Worm (Caenorhabditis elegans) whole organism, young adult: ENCODE measurements around the gene riok-3.

Experiments used
- C06A6.2 ChIP-seq: fragments of 200-800 bp; sonication (Bioruptor generic); conservative IDR thresholded peaks from 2 replicates; pipeline ENCODE4 v1.3.6; 2022; ENCODE audit warnings: missing genetic modification characterization, missing compliant biosample characterization
- F37B4.10 ChIP-seq: fragments of 200-800 bp; sonication (Bioruptor generic); IDR thresholded peaks from 2 replicates; pipeline ENCODE4 v1.3.6; 2022; ENCODE audit warnings: missing genetic modification characterization, missing compliant biosample characterization
- F49E8.2 ChIP-seq: sonication (generic microtip); optimal IDR thresholded peaks from 3 replicates; lab custom pipeline; 2017; ENCODE audit warnings: missing genetic modification characterization, mild to moderate bottlenecking, missing compliant biosample characterization, antibody characterized with exemption, moderate library complexity; ENCODE audit not compliant: insufficient read depth
- F55B11.4 ChIP-seq: sonication (generic microtip); optimal IDR thresholded peaks from 2 replicates; lab custom pipeline; 2016; ENCODE audit warnings: missing compliant biosample characterization, missing genetic modification characterization, borderline replicate concordance; ENCODE audit not compliant: insufficient read depth
- Y53G8AR.9 ChIP-seq: fragments of 200-800 bp; sonication (Bioruptor generic); conservative IDR thresholded peaks from 2 replicates; pipeline ENCODE4 v1.3.6; 2022; ENCODE audit warnings: missing genetic modification reagents, missing genetic modification characterization, missing compliant biosample characterization
- Y79H2A.3 ChIP-seq: fragments of 200-800 bp; sonication (Bioruptor generic); conservative IDR thresholded peaks from 2 replicates; pipeline ENCODE4 v1.3.6; 2022; ENCODE audit warnings: missing genetic modification reagents, missing genetic modification characterization, missing compliant biosample characterization
- atf-7 ChIP-seq: sonication (generic microtip); optimal IDR thresholded peaks from 2 replicates; lab custom pipeline; 2017; ENCODE audit warnings: mild to moderate bottlenecking, missing genetic modification characterization, missing compliant biosample characterization
- athp-1 ChIP-seq: sonication (generic microtip); optimal IDR thresholded peaks from 2 replicates; lab custom pipeline; 2017; ENCODE audit warnings: mild to moderate bottlenecking, missing genetic modification characterization, missing compliant biosample characterization
- attf-5 ChIP-seq: fragments of 200-800 bp; sonication (Bioruptor generic); optimal IDR thresholded peaks from 2 replicates; lab custom pipeline; 2018; ENCODE audit warnings: mild to moderate bottlenecking, missing genetic modification characterization, missing compliant biosample characterization
- bed-1 ChIP-seq: fragments of 200-800 bp; sonication (Bioruptor generic); IDR thresholded peaks from 2 replicates; pipeline ENCODE4 v1.3.6; 2022; ENCODE audit warnings: missing genetic modification reagents, missing genetic modification characterization, missing compliant biosample characterization
- ceh-40 ChIP-seq: fragments of 200-800 bp; sonication (Bioruptor generic); IDR thresholded peaks from 2 replicates; pipeline ENCODE4 v1.3.6; 2022; ENCODE audit warnings: missing genetic modification characterization, missing compliant biosample characterization
- chd-7 ChIP-seq: sonication (generic microtip); optimal IDR thresholded peaks from 2 replicates; lab custom pipeline; 2016; ENCODE audit warnings: mild to moderate bottlenecking, missing genetic modification characterization, moderate library complexity, missing compliant biosample characterization
- dpff-1 ChIP-seq: sonication (generic microtip); optimal IDR thresholded peaks from 2 replicates; lab custom pipeline; 2017; ENCODE audit warnings: mild to moderate bottlenecking, missing genetic modification characterization, missing compliant biosample characterization
- dpl-1 ChIP-seq: fragments of 150-350 bp; optimal IDR thresholded peaks from 2 replicates; lab custom pipeline; 2014; ENCODE audit warnings: missing biosample characterization, missing genetic modification reagents, missing genetic modification characterization
- egl-18 ChIP-seq: fragments of 200-800 bp; sonication (Bioruptor generic); IDR thresholded peaks from 2 replicates; pipeline ENCODE4 v1.3.6; 2022; ENCODE audit warnings: missing genetic modification reagents, missing genetic modification characterization, missing compliant biosample characterization
- egrh-3 ChIP-seq: fragments of 200-800 bp; sonication (Bioruptor generic); IDR thresholded peaks from 2 replicates; pipeline ENCODE4 v1.3.6; 2022; ENCODE audit warnings: missing genetic modification reagents, missing genetic modification characterization, missing compliant biosample characterization
- ekl-4 ChIP-seq: fragments of 200-800 bp; sonication (Bioruptor generic); IDR thresholded peaks from 2 replicates; pipeline ENCODE4 v1.3.6; 2022; ENCODE audit warnings: missing genetic modification reagents, missing genetic modification characterization, missing compliant biosample characterization
- fkh-3 ChIP-seq: sonication (generic microtip); optimal IDR thresholded peaks from 2 replicates; lab custom pipeline; 2016; ENCODE audit warnings: mild to moderate bottlenecking, missing genetic modification characterization, missing compliant biosample characterization
- him-1 ChIP-seq: sonication (generic microtip); optimal IDR thresholded peaks from 2 replicates; lab custom pipeline; 2016; ENCODE audit warnings: missing genotype, missing genetic modification reagents, missing genetic modification characterization, missing compliant biosample characterization
- hlh-12 ChIP-seq: sonication (generic microtip); optimal IDR thresholded peaks from 2 replicates; lab custom pipeline; 2016; ENCODE audit warnings: missing genetic modification characterization, missing compliant biosample characterization
- hmg-1.2 ChIP-seq: fragments of 200-800 bp; sonication (Bioruptor generic); IDR thresholded peaks from 2 replicates; pipeline ENCODE4 v1.3.6; 2022; ENCODE audit warnings: missing genetic modification reagents, missing genetic modification characterization, missing compliant biosample characterization
- hmg-20 ChIP-seq: fragments of 200-800 bp; sonication (Bioruptor generic); IDR thresholded peaks from 2 replicates; pipeline ENCODE4 v1.3.6; 2022; ENCODE audit warnings: missing genetic modification reagents, missing genetic modification characterization, missing compliant biosample characterization
- hsf-1 ChIP-seq: fragments of 200-800 bp; sonication (Bioruptor generic); IDR thresholded peaks from 2 replicates; pipeline ENCODE4 v1.3.6; 2022; ENCODE audit warnings: missing genetic modification reagents, missing genetic modification characterization, missing compliant biosample characterization
- lin-35 ChIP-seq, 3 experiments: fragments of 150-350 bp in 2 of 3; sonication (generic microtip) in 1 of 3; optimal IDR thresholded peaks; 2 replicates each; lab custom pipeline; 2014 to 2018; ENCODE audit warnings: missing biosample characterization in 3 of 3, missing genetic modification characterization in 3 of 3, missing genetic modification reagents in 3 of 3
- lin-40 ChIP-seq: sonication (generic microtip); optimal IDR thresholded peaks from 2 replicates; lab custom pipeline; 2016; ENCODE audit warnings: missing genetic modification characterization, mild to moderate bottlenecking, missing compliant biosample characterization, missing genotype, missing genetic modification reagents
- lir-1 ChIP-seq: fragments of 200-800 bp; sonication (Bioruptor generic); conservative IDR thresholded peaks from 2 replicates; pipeline ENCODE4 v1.3.6; 2022; ENCODE audit warnings: missing genetic modification reagents, missing genetic modification characterization, missing compliant biosample characterization
- lsl-1 ChIP-seq: fragments of 200-800 bp; sonication (Bioruptor generic); optimal IDR thresholded peaks from 2 replicates; lab custom pipeline; 2018; ENCODE audit warnings: mild to moderate bottlenecking, missing genetic modification characterization, moderate library complexity, missing compliant biosample characterization
- madf-10 ChIP-seq: sonication (generic microtip); optimal IDR thresholded peaks from 2 replicates; lab custom pipeline; 2016; ENCODE audit warnings: mild to moderate bottlenecking, missing genetic modification characterization, missing compliant biosample characterization
- madf-3 ChIP-seq: fragments of 200-800 bp; sonication (Bioruptor generic); IDR thresholded peaks from 2 replicates; pipeline ENCODE4 v1.3.6; 2022; ENCODE audit warnings: missing genetic modification reagents, missing genetic modification characterization, missing compliant biosample characterization
- madf-8 ChIP-seq: fragments of 200-800 bp; sonication (Bioruptor generic); conservative IDR thresholded peaks from 2 replicates; pipeline ENCODE4 v1.3.6; 2022; ENCODE audit warnings: missing genetic modification reagents, missing genetic modification characterization, missing compliant biosample characterization
- mcd-1 ChIP-seq: fragments of 200-800 bp; sonication (Bioruptor generic); IDR thresholded peaks from 2 replicates; pipeline ENCODE4 v1.3.6; 2022; ENCODE audit warnings: missing genetic modification reagents, missing genetic modification characterization, missing compliant biosample characterization
- mel-28 ChIP-seq: sonication (generic microtip); optimal IDR thresholded peaks from 2 replicates; lab custom pipeline; 2016; ENCODE audit warnings: borderline replicate concordance, mild to moderate bottlenecking, missing genetic modification characterization, missing compliant biosample characterization
- nfya-1 ChIP-seq: sonication (generic microtip); optimal IDR thresholded peaks from 2 replicates; lab custom pipeline; 2017; ENCODE audit warnings: antibody characterized with exemption, missing compliant biosample characterization, missing genetic modification characterization, borderline replicate concordance; ENCODE audit not compliant: insufficient read depth
- nhr-27 ChIP-seq: fragments of 200-800 bp; sonication (Bioruptor generic); optimal IDR thresholded peaks from 2 replicates; lab custom pipeline; 2018; ENCODE audit warnings: mild to moderate bottlenecking, missing genetic modification characterization, moderate library complexity, missing compliant biosample characterization
- repo-1 ChIP-seq: sonication (generic microtip); optimal IDR thresholded peaks from 2 replicates; lab custom pipeline; 2017; ENCODE audit warnings: mild to moderate bottlenecking, missing genetic modification characterization, missing compliant biosample characterization
- rpc-1 ChIP-seq, 2 experiments: fragments of 150-350 bp in 1 of 2; sonication (generic microtip) in 1 of 2; optimal IDR thresholded peaks; 2 replicates each; lab custom pipeline; 2014 to 2018; ENCODE audit warnings: missing biosample characterization in 1 of 2, missing genetic modification characterization in 1 of 2, missing genetic modification reagents in 1 of 2, missing genotype in 1 of 2
- snpc-1.1 ChIP-seq: sonication (generic microtip); optimal IDR thresholded peaks from 2 replicates; lab custom pipeline; 2017; ENCODE audit warnings: missing genetic modification characterization, mild to moderate bottlenecking, missing compliant biosample characterization, antibody characterized with exemption, moderate library complexity, missing genotype, missing genetic modification reagents; ENCODE audit not compliant: insufficient read depth
- snpc-3.4 ChIP-seq: sonication (generic microtip); optimal IDR thresholded peaks from 2 replicates; lab custom pipeline; 2017; ENCODE audit warnings: missing genetic modification characterization, mild to moderate bottlenecking, missing compliant biosample characterization, antibody characterized with exemption, moderate library complexity, missing genotype, missing genetic modification reagents
- sptf-2 ChIP-seq: fragments of 200-800 bp; sonication (Bioruptor generic); optimal IDR thresholded peaks from 2 replicates; lab custom pipeline; 2018; ENCODE audit warnings: mild to moderate bottlenecking, missing genetic modification characterization, missing compliant biosample characterization
- tbp1 ChIP-seq: fragments of 200-800 bp; sonication (Bioruptor generic); optimal IDR thresholded peaks from 2 replicates; lab custom pipeline; 2018; ENCODE audit warnings: mild to moderate bottlenecking, missing genetic modification characterization, missing compliant biosample characterization
- unc-62 ChIP-seq: fragments of 150-350 bp; optimal IDR thresholded peaks from 2 replicates; lab custom pipeline; 2014; ENCODE audit warnings: missing biosample characterization, missing genetic modification reagents, missing genetic modification characterization
- zim-3 ChIP-seq: sonication (generic microtip); optimal IDR thresholded peaks from 2 replicates; lab custom pipeline; 2017; ENCODE audit warnings: mild to moderate bottlenecking, missing genetic modification characterization, moderate library complexity, missing compliant biosample characterization
- ztf-22 ChIP-seq: fragments of 200-800 bp; sonication (Bioruptor generic); optimal IDR thresholded peaks from 2 replicates; lab custom pipeline; 2018; ENCODE audit warnings: mild to moderate bottlenecking, missing genetic modification characterization, moderate library complexity, missing compliant biosample characterization
- ztf-25 ChIP-seq: fragments of 200-800 bp; sonication (Bioruptor generic); IDR thresholded peaks from 2 replicates; pipeline ENCODE4 v1.3.6; 2022; ENCODE audit warnings: missing genetic modification reagents, missing genetic modification characterization, missing compliant biosample characterization
- ztf-28 ChIP-seq: fragments of 200-800 bp; sonication (Bioruptor generic); IDR thresholded peaks from 2 replicates; pipeline ENCODE4 v1.3.6; 2022; ENCODE audit warnings: missing genetic modification reagents, missing genetic modification characterization, missing compliant biosample characterization
- ztf-3 ChIP-seq: fragments of 200-800 bp; sonication (Bioruptor generic); optimal IDR thresholded peaks from 2 replicates; lab custom pipeline; 2018; ENCODE audit warnings: mild to moderate bottlenecking, missing genetic modification characterization, missing compliant biosample characterization
- ztf-6 ChIP-seq: fragments of 200-800 bp; sonication (Bioruptor generic); IDR thresholded peaks from 2 replicates; pipeline ENCODE4 v1.3.6; 2022; ENCODE audit warnings: missing genetic modification reagents, missing genetic modification characterization, missing compliant biosample characterization

Gene riok-3

DNA sequence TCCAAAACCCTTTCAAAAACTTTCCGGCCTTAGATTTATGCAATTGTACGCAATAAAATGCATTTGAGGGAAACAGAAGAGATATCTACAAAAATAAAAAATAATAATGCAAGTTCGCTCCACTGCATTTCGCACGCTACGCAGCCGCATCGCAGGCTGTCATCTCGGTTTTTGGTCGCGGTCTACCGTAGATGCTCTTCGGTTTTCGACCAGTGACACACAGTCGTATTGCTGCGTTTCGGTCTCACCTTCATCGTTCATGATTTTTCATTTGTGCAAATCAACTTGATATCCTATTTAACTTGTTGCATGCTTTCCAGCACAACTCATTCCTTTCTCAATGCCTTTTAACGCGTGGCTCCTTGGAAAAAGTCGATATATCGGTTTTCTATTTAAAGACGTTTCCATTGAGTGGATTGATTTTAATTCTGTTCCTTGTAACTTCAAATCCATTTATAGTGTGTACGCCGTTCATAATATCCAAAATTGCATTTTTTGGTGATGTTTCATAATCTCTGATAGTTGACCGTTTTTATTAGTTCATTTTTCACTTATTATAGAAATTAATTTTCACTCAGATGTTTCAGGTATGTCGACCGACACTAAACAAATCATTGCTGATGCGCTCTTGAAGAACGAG is 24.0 kb downstream of the riok-3 start, which contains the start of gene vha-1:
TSS of gene vha-1 (plus strand) at position 590 of the 640 bp plus-strand sequence.
- TF ChIP-seq Y53G8AR.9 (GFP tag; lab: Robert Waterston, UW) (peak; percentile 63), zim-3 (tag; lab: Kevin White, UChicago) (no peak), lir-1 (GFP tag; lab: Robert Waterston, UW) (no peak), ztf-6 (GFP tag; lab: Robert Waterston, UW) (0 out of 2 replicates have a peak, but pooled peaks have one; percentile 45), ztf-28 (no peak), madf-8 (GFP tag; lab: Robert Waterston, UW) (no peak), ceh-40 (GFP tag; lab: Robert Waterston, UW) (no peak), mel-28 (tag; lab: Kevin White, UChicago) (no peak), ztf-25 (GFP tag; lab: Robert Waterston, UW) (no peak), snpc-1.1 (no peak), atf-7 (tag; lab: Kevin White, UChicago) (peak; percentile 8), snpc-3.4 (no peak), repo-1 (tag; lab: Kevin White, UChicago) (no peak), rpc-1 (optimal IDR thresholded peaks at IDR 0.05; lab: Kevin White, UChicago) (no peak), rpc-1 (tag; optimal IDR thresholded peaks at IDR 0.05; lab: Kevin White, UChicago) (no peak), chd-7 (tag; lab: Kevin White, UChicago) (no peak), mcd-1 (GFP tag; lab: Robert Waterston, UW) (peak; percentile 97), lsl-1 (GFP tag; lab: Kevin White, UChicago) (peak; percentile 67), hmg-1.2 (peak; percentile 41; the same call in 1 of the 2 replicates), lin-40 (peak; percentile 76), ekl-4 (peak; percentile 97), ztf-3 (GFP tag; lab: Kevin White, UChicago) (no peak), C06A6.2 (no peak; the same call in 1 of the 2 replicates), F55B11.4 (no peak), madf-3 (GFP tag; lab: Robert Waterston, UW) (peak; percentile 100), athp-1 (tag; lab: Kevin White, UChicago) (peak; percentile 61), F37B4.10 (GFP tag; lab: Robert Waterston, UW) (no peak), lin-35 (GFP tag; optimal IDR thresholded peaks at IDR 0.05; lab: Kevin White, UChicago) (peak in 1 of 3 experiments; percentile 55), dpff-1 (tag; lab: Kevin White, UChicago) (no peak), fkh-3 (tag; lab: Kevin White, UChicago) (no peak), hmg-20 (GFP tag; lab: Robert Waterston, UW) (no peak), bed-1 (GFP tag; lab: Robert Waterston, UW) (no peak), Y79H2A.3 (GFP tag; lab: Robert Waterston, UW) (no peak), unc-62 (peak; percentile 18), ztf-22 (no peak), madf-10 (tag; lab: Kevin White, UChicago) (peak; percentile 52), sptf-2 (GFP tag; lab: Kevin White, UChicago) (no peak), egl-18 (GFP tag; lab: Robert Waterston, UW) (no peak), nhr-27 (tag; lab: Kevin White, UChicago) (no peak), F49E8.2 (tag; lab: Kevin White, UChicago) (peak; percentile 30), hlh-12 (tag; lab: Kevin White, UChicago) (no peak), attf-5 (GFP tag; lab: Kevin White, UChicago) (peak; percentile 95), nfya-1 (tag; lab: Kevin White, UChicago) (no peak), dpl-1 (no peak), tbp1 (GFP tag; lab: Kevin White, UChicago) (peak; percentile 62), egrh-3 (GFP tag; lab: Robert Waterston, UW) (peak; percentile 26; the same call in 1 of the 2 replicates), hsf-1 (no peak), him-1 (tag; lab: Kevin White, UChicago) (no peak)
